Worm (Caenorhabditis elegans) whole organism, L4 larva: ENCODE measurements around the gene pros-1.

Experiments
- D1046.2 ChIP-seq: fragments of 200-800 bp; sonication (Bioruptor generic); IDR thresholded peaks from 2 replicates; pipeline ENCODE4 v1.3.6; 2022; ENCODE audit warnings: missing genetic modification characterization, missing compliant biosample characterization
- F10B5.3 ChIP-seq: sonication (generic microtip); optimal IDR thresholded peaks from 2 replicates; lab custom pipeline; 2016; ENCODE audit warnings: mild to moderate bottlenecking, missing genetic modification characterization, missing compliant biosample characterization
- F44E2.7 ChIP-seq: fragments of 200-800 bp; sonication (Bioruptor generic); IDR thresholded peaks from 2 replicates; pipeline ENCODE4 v2.1.2; 2022; ENCODE audit warnings: missing genetic modification characterization, missing compliant biosample characterization
- F49E8.2 ChIP-seq: sonication (generic microtip); optimal IDR thresholded peaks from 2 replicates; lab custom pipeline; 2016; ENCODE audit warnings: missing compliant biosample characterization, mild to moderate bottlenecking, missing genetic modification characterization, borderline replicate concordance
- T20F7.1 ChIP-seq: fragments of 200-800 bp; sonication (Bioruptor generic); optimal IDR thresholded peaks from 2 replicates; lab custom pipeline; 2018; ENCODE audit warnings: mild to moderate bottlenecking, missing genetic modification characterization, missing compliant biosample characterization
- T26A8.4 ChIP-seq: fragments of 200-800 bp; sonication (Bioruptor generic); IDR thresholded peaks from 2 replicates; pipeline ENCODE4 v1.3.6; 2022; ENCODE audit warnings: missing genetic modification characterization, missing compliant biosample characterization
- Y105C5A.15 ChIP-seq: fragments of 200-800 bp; sonication (Bioruptor generic); IDR thresholded peaks from 2 replicates; pipeline ENCODE4 v1.3.6; 2022; ENCODE audit warnings: missing genetic modification characterization, missing compliant biosample characterization
- Y5F2A.4 ChIP-seq: fragments of 200-800 bp; sonication (Bioruptor generic); optimal IDR thresholded peaks from 2 replicates; lab custom pipeline; 2018; ENCODE audit warnings: mild to moderate bottlenecking, missing genetic modification characterization, missing compliant biosample characterization
- Y75B8A.6 ChIP-seq: fragments of 200-800 bp; sonication (Bioruptor generic); IDR thresholded peaks from 2 replicates; pipeline ENCODE4 v1.3.6; 2022; ENCODE audit warnings: missing genetic modification reagents, missing genetic modification characterization, missing compliant biosample characterization
- aly-2 ChIP-seq: sonication (generic microtip); optimal IDR thresholded peaks from 2 replicates; lab custom pipeline; 2018; ENCODE audit warnings: missing biosample characterization, missing genetic modification characterization
- attf-4 ChIP-seq: sonication (generic microtip); optimal IDR thresholded peaks from 3 replicates; lab custom pipeline; 2017; ENCODE audit warnings: missing biosample characterization, missing genetic modification characterization
- ceh-20 ChIP-seq: fragments of 200-800 bp; sonication (Bioruptor generic); IDR thresholded peaks from 2 replicates; pipeline ENCODE4 v1.3.6; 2022; ENCODE audit warnings: missing genetic modification reagents, missing genetic modification characterization, missing compliant biosample characterization
- ceh-62 ChIP-seq: sonication (generic microtip); optimal IDR thresholded peaks from 2 replicates; lab custom pipeline; 2017; ENCODE audit warnings: missing biosample characterization, missing genetic modification characterization
- ceh-82 ChIP-seq: sonication (generic microtip); optimal IDR thresholded peaks from 2 replicates; lab custom pipeline; 2017; ENCODE audit warnings: missing biosample characterization, missing genetic modification characterization
- ces-1 ChIP-seq: fragments of 150-350 bp; sonication (generic microtip); optimal IDR thresholded peaks from 4 replicates; lab custom pipeline; 2014; ENCODE audit warnings: missing biosample characterization, missing genetic modification reagents, missing genetic modification characterization
- daf-12 ChIP-seq: fragments of 150-350 bp; optimal IDR thresholded peaks from 2 replicates; lab custom pipeline; 2014; ENCODE audit warnings: missing biosample characterization, missing genetic modification reagents, missing genetic modification characterization
- daf-16 ChIP-seq, 3 experiments: sonication (generic microtip); optimal IDR thresholded peaks; 2 replicates each; lab custom pipeline; 2016 to 2017; ENCODE audit warnings: missing genetic modification characterization in 3 of 3, missing genetic modification reagents in 3 of 3, mild to moderate bottlenecking in 2 of 3, missing compliant biosample characterization in 2 of 3, missing biosample characterization in 1 of 3, moderate library complexity in 1 of 3
- daf-8 ChIP-seq: fragments of 200-800 bp; sonication (Bioruptor generic); IDR thresholded peaks from 2 replicates; pipeline ENCODE4 v1.3.6; 2022; ENCODE audit warnings: missing genetic modification characterization, missing compliant biosample characterization
- dmd-6 ChIP-seq: fragments of 200-800 bp; sonication (Bioruptor generic); IDR thresholded peaks from 2 replicates; pipeline ENCODE4 v1.3.6; 2022; ENCODE audit warnings: missing genetic modification reagents, missing genetic modification characterization, missing compliant biosample characterization
- dmd-8 ChIP-seq: fragments of 200-800 bp; sonication (Bioruptor generic); IDR thresholded peaks from 2 replicates; pipeline ENCODE4 v1.3.6; 2022; ENCODE audit warnings: missing genetic modification characterization, missing compliant biosample characterization
- dpl-1 ChIP-seq: fragments of 150-350 bp; optimal IDR thresholded peaks from 2 replicates; lab custom pipeline; 2014; ENCODE audit warnings: missing biosample characterization, missing genetic modification reagents, missing genetic modification characterization
- dve-1 ChIP-seq: sonication (generic microtip); optimal IDR thresholded peaks from 2 replicates; lab custom pipeline; 2017; ENCODE audit warnings: antibody characterized with exemption, mild to moderate bottlenecking, missing genetic modification characterization, missing compliant biosample characterization; ENCODE audit not compliant: insufficient read depth
- egl-27 ChIP-seq: sonication (generic microtip); optimal IDR thresholded peaks from 3 replicates; lab custom pipeline; 2017; ENCODE audit warnings: missing biosample characterization, missing genetic modification reagents, missing genetic modification characterization
- egl-43 ChIP-seq: fragments of 200-800 bp; sonication (Bioruptor generic); IDR thresholded peaks from 2 replicates; pipeline ENCODE4 v1.3.6; 2022; ENCODE audit warnings: missing genetic modification reagents, missing genetic modification characterization, missing compliant biosample characterization
- hif-1 ChIP-seq, 2 experiments: sonication (generic microtip); optimal IDR thresholded peaks; 2 replicates each; lab custom pipeline; 2016 to 2017; ENCODE audit warnings: missing compliant biosample characterization in 2 of 2, missing genetic modification characterization in 2 of 2, missing genetic modification reagents in 2 of 2, missing genotype in 2 of 2, mild to moderate bottlenecking in 1 of 2
- jun-1 ChIP-seq: fragments of 150-350 bp; optimal IDR thresholded peaks from 2 replicates; lab custom pipeline; 2014; ENCODE audit warnings: missing biosample characterization, missing genetic modification reagents, missing genetic modification characterization
- lim-7 ChIP-seq: fragments of 200-800 bp; sonication (Bioruptor generic); IDR thresholded peaks from 2 replicates; pipeline ENCODE4 v1.3.6; 2022; ENCODE audit warnings: missing genetic modification characterization, missing compliant biosample characterization
- lin-38 ChIP-seq: fragments of 200-800 bp; sonication (Bioruptor generic); IDR thresholded peaks from 2 replicates; pipeline ENCODE4 v1.3.6; 2022; ENCODE audit warnings: missing genetic modification reagents, missing genetic modification characterization, missing compliant biosample characterization
- madf-9 ChIP-seq: fragments of 200-800 bp; sonication (Bioruptor generic); conservative IDR thresholded peaks from 2 replicates; pipeline ENCODE4 v1.3.6; 2022; ENCODE audit warnings: missing genetic modification reagents, missing genetic modification characterization, missing compliant biosample characterization
- mdl-1 ChIP-seq, 2 experiments: fragments of 150-350 bp in 1 of 2; sonication (generic microtip) in 1 of 2; optimal IDR thresholded peaks; 2 replicates each; lab custom pipeline; 2014 to 2017; ENCODE audit warnings: missing biosample characterization in 2 of 2, missing genetic modification characterization in 2 of 2
- mes-2 ChIP-seq: sonication (generic microtip); optimal IDR thresholded peaks from 2 replicates; lab custom pipeline; 2016; ENCODE audit warnings: missing genotype, mild to moderate bottlenecking, missing genetic modification characterization, missing compliant biosample characterization; ENCODE audit not compliant: poor library complexity, severe bottlenecking
- mxl-3 ChIP-seq: fragments of 200-800 bp; sonication (Bioruptor generic); optimal IDR thresholded peaks from 2 replicates; lab custom pipeline; 2018; ENCODE audit warnings: mild to moderate bottlenecking, missing genetic modification characterization, missing compliant biosample characterization
- nhr-10 ChIP-seq: fragments of 150-350 bp; optimal IDR thresholded peaks from 2 replicates; lab custom pipeline; 2014; ENCODE audit warnings: missing biosample characterization, missing genetic modification characterization
- nhr-102 ChIP-seq: sonication (generic microtip); optimal IDR thresholded peaks from 2 replicates; lab custom pipeline; 2016; ENCODE audit warnings: mild to moderate bottlenecking, missing genetic modification characterization, moderate library complexity, missing compliant biosample characterization
- nhr-11 ChIP-seq: fragments of 150-350 bp; optimal IDR thresholded peaks from 2 replicates; lab custom pipeline; 2014; ENCODE audit warnings: missing biosample characterization, missing genetic modification characterization
- nhr-111 ChIP-seq: fragments of 200-800 bp; sonication (Bioruptor generic); optimal IDR thresholded peaks from 2 replicates; lab custom pipeline; 2018; ENCODE audit warnings: mild to moderate bottlenecking, missing genetic modification characterization, missing compliant biosample characterization
- nhr-237 ChIP-seq: sonication (generic microtip); optimal IDR thresholded peaks from 2 replicates; lab custom pipeline; 2017; ENCODE audit warnings: missing biosample characterization, missing genetic modification characterization
- nhr-28 ChIP-seq: fragments of 150-350 bp; optimal IDR thresholded peaks from 2 replicates; lab custom pipeline; 2014; ENCODE audit warnings: missing biosample characterization, missing genetic modification characterization
- nhr-41 ChIP-seq: fragments of 200-800 bp; sonication (Bioruptor generic); IDR thresholded peaks from 2 replicates; pipeline ENCODE4 v1.3.6; 2022; ENCODE audit warnings: missing genetic modification reagents, missing genetic modification characterization, missing compliant biosample characterization
- nhr-77 ChIP-seq: fragments of 150-350 bp; optimal IDR thresholded peaks from 2 replicates; lab custom pipeline; 2014; ENCODE audit warnings: missing biosample characterization, missing genetic modification characterization
- pqm-1 ChIP-seq: sonication (generic microtip); optimal IDR thresholded peaks from 2 replicates; lab custom pipeline; 2017; ENCODE audit warnings: missing biosample characterization, missing genetic modification characterization
- sdz-12 ChIP-seq: fragments of 200-800 bp; sonication (Bioruptor generic); optimal IDR thresholded peaks from 2 replicates; lab custom pipeline; 2018; ENCODE audit warnings: mild to moderate bottlenecking, missing genetic modification characterization, missing compliant biosample characterization
- set-16 ChIP-seq: fragments of 200-800 bp; sonication (Bioruptor generic); IDR thresholded peaks from 2 replicates; pipeline ENCODE4 v1.3.6; 2022; ENCODE audit warnings: missing genetic modification reagents, missing genetic modification characterization, missing compliant biosample characterization
- snpc-1.2 ChIP-seq: fragments of 200-800 bp; sonication (Bioruptor generic); IDR thresholded peaks from 2 replicates; pipeline ENCODE4 v1.3.6; 2022; ENCODE audit warnings: missing genetic modification reagents, missing genetic modification characterization, missing compliant biosample characterization
- spr-1 ChIP-seq: sonication (generic microtip); optimal IDR thresholded peaks from 2 replicates; lab custom pipeline; 2016; ENCODE audit warnings: mild to moderate bottlenecking, missing genetic modification characterization, missing compliant biosample characterization
- spr-3 ChIP-seq: fragments of 200-800 bp; sonication (Bioruptor generic); optimal IDR thresholded peaks from 2 replicates; lab custom pipeline; 2018; ENCODE audit warnings: mild to moderate bottlenecking, missing genetic modification characterization, missing compliant biosample characterization
- unc-39 ChIP-seq: sonication (generic microtip); optimal IDR thresholded peaks from 2 replicates; lab custom pipeline; 2017; ENCODE audit warnings: missing biosample characterization, missing genetic modification characterization
- vab-7 ChIP-seq: fragments of 200-800 bp; sonication (Bioruptor generic); IDR thresholded peaks from 2 replicates; pipeline ENCODE4 v1.3.6; 2022; ENCODE audit warnings: missing genetic modification reagents, missing genetic modification characterization, missing compliant biosample characterization
- zip-2 ChIP-seq: fragments of 150-350 bp; optimal IDR thresholded peaks from 2 replicates; lab custom pipeline; 2014; ENCODE audit warnings: missing biosample characterization, missing genetic modification characterization
- ztf-11 ChIP-seq: fragments of 150-350 bp; optimal IDR thresholded peaks from 2 replicates; lab custom pipeline; 2014; ENCODE audit warnings: missing biosample characterization, missing genetic modification characterization

Gene pros-1

DNA sequence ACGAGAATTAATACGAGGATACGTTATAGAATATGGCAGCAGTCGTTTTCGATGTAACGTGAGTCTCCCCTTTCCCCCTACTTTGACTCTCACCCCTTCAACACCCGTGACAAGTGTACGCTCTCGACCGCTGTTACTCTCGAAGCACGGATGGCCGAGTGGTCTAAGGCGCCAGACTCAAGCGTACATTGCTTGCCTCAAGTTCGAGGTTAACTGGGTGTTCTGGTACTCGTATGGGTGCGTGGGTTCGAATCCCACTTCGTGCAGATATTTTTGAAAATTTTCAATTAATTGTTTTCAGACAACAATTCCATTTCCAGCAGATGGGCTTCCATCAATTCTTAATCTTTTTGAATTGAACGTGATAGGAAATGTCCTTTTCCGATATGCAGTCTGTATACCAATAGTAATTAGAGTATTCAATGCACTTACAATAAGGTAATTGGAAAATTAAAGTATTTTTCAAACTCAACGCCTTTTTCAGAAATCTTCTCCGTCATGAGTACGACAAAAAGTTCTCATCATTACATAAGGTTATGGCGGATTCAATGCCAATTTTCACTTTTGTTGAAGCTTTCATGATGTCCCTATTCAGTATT is 42.5 kb downstream of the pros-1 start (continued):
- TF ChIP-seq madf-9 (GFP tag; lab: Robert Waterston, UW) = peak; percentile 71
- peak; percentile 51 for TF ChIP-seq spr-1 (tag; lab: Kevin White, UChicago)
- TF ChIP-seq daf-16 (GFP tag; optimal IDR thresholded peaks at IDR 0.05; lab: Kevin White, UChicago) = peak; percentile 35 to 72
- peak; percentile 52 for TF ChIP-seq daf-16 (tag; optimal IDR thresholded peaks at IDR 0.05; lab: Kevin White, UChicago)
- TF ChIP-seq spr-3 (GFP tag; lab: Kevin White, UChicago) = peak; percentile 60
- peak; percentile 96 for TF ChIP-seq egl-43
- TF ChIP-seq zip-2 (tag; lab: Kevin White, UChicago) = no peak
- no peak for TF ChIP-seq aly-2 (tag; lab: Kevin White, UChicago)
- TF ChIP-seq egl-27 (tag; lab: Kevin White, UChicago) = no peak
- TF ChIP-seq Y5F2A.4 = no peak
- peak; percentile 80; the same call in 1 of the 2 replicates for TF ChIP-seq F44E2.7 (GFP tag; lab: Robert Waterston, UW)
- peak; percentile 26 for TF ChIP-seq T20F7.1
- TF ChIP-seq nhr-41 (GFP tag; lab: Robert Waterston, UW) = peak; percentile 54; the same call in 1 of the 2 replicates
- peak; percentile 50 for TF ChIP-seq dpl-1 (GFP tag; lab: Kevin White, UChicago)
- TF ChIP-seq snpc-1.2 (GFP tag; lab: Robert Waterston, UW) = peak; percentile 69; the same call in 1 of the 2 replicates
- no peak for TF ChIP-seq jun-1 (tag; lab: Kevin White, UChicago)
- no peak for TF ChIP-seq ceh-62 (tag; lab: Kevin White, UChicago)
- peak; percentile 52 for TF ChIP-seq nhr-11 (tag; lab: Kevin White, UChicago)
- TF ChIP-seq lim-7 (GFP tag; lab: Robert Waterston, UW) = peak; percentile 91
- TF ChIP-seq ceh-82 (tag; lab: Kevin White, UChicago) = no peak
- peak; percentile 70 for TF ChIP-seq mxl-3 (GFP tag; lab: Kevin White, UChicago)
- TF ChIP-seq set-16 (GFP tag; lab: Robert Waterston, UW) = peak; percentile 46; the same call in 1 of the 2 replicates
- TF ChIP-seq nhr-111 (GFP tag; lab: Kevin White, UChicago) = peak; percentile 27
- TF ChIP-seq daf-12 (tag; lab: Kevin White, UChicago) = no peak
- peak; percentile 2 for TF ChIP-seq F49E8.2
- peak; percentile 86 for TF ChIP-seq mes-2
- no peak for TF ChIP-seq ztf-11 (tag; lab: Kevin White, UChicago)
- TF ChIP-seq vab-7 = peak; percentile 79
- TF ChIP-seq attf-4 (tag; lab: Kevin White, UChicago) = no peak
- TF ChIP-seq nhr-237 (tag; lab: Kevin White, UChicago) = no peak
- TF ChIP-seq sdz-12 (GFP tag; lab: Kevin White, UChicago) = peak; percentile 53
- peak; percentile 87 for TF ChIP-seq D1046.2 (GFP tag; lab: Robert Waterston, UW)
- TF ChIP-seq nhr-77 (tag; lab: Kevin White, UChicago) = peak; percentile 62
- peak; percentile 85 for TF ChIP-seq ceh-20 (GFP tag; lab: Robert Waterston, UW)
- no peak for TF ChIP-seq nhr-10 (tag; lab: Kevin White, UChicago)
- TF ChIP-seq Y75B8A.6 = no peak; the same call in 1 of the 2 replicates
- peak; percentile 79 for TF ChIP-seq lin-38 (GFP tag; lab: Robert Waterston, UW)
- TF ChIP-seq Y105C5A.15 = peak; percentile 78; the same call in 1 of the 2 replicates
- TF ChIP-seq nhr-28 = peak; percentile 33
- peak; percentile 58 for TF ChIP-seq dve-1
- TF ChIP-seq unc-39 (tag; lab: Kevin White, UChicago) = no peak
- TF ChIP-seq mdl-1 (tag; optimal IDR thresholded peaks at IDR 0.05; lab: Kevin White, UChicago) = peak in 1 of 2 experiments; percentile 39
- peak; percentile 76 for TF ChIP-seq T26A8.4
- 0 out of 2 replicates have a peak, but pooled peaks have one; percentile 36 for TF ChIP-seq daf-8 (GFP tag; lab: Robert Waterston, UW)
- peak; percentile 51 for TF ChIP-seq nhr-102 (tag; lab: Kevin White, UChicago)
- TF ChIP-seq F10B5.3 (tag; lab: Kevin White, UChicago) = no peak
- TF ChIP-seq pqm-1 (tag; lab: Kevin White, UChicago) = no peak
- TF ChIP-seq ces-1 (GFP tag; lab: Kevin White, UChicago) = no peak
- peak; percentile 74 for TF ChIP-seq dmd-6
- TF ChIP-seq hif-1 (tag; optimal IDR thresholded peaks at IDR 0.05; lab: Kevin White, UChicago) = peak in 1 of 2 experiments; percentile 31
- peak; percentile 89 for TF ChIP-seq dmd-8
